Worm (Caenorhabditis elegans): ENCODE measurements around the gene C45H4.13.

ce11 chrV:2150876-2151275, at the start of gene C45H4.13:
- no peak for TF ChIP-seq ceh-2 (tag; optimal IDR thresholded peaks at IDR 0.05)
- TF ChIP-seq hlh-8 (tag; optimal IDR thresholded peaks at IDR 0.05), result no peak
- no peak for TF ChIP-seq F13H6.1 (tag; optimal IDR thresholded peaks at IDR 0.05)
- TF ChIP-seq pha-4 (tag; optimal IDR thresholded peaks at IDR 0.05), result no peak
- no peak for TF ChIP-seq ttx-3 (tag; optimal IDR thresholded peaks at IDR 0.05)
- no peak for TF ChIP-seq unc-55 (GFP tag; optimal IDR thresholded peaks at IDR 0.05)
- TF ChIP-seq rnt-1 (tag; optimal IDR thresholded peaks at IDR 0.05), result no peak
- TF ChIP-seq tbx-2 (tag; optimal IDR thresholded peaks at IDR 0.05), result no peak
- TF ChIP-seq K09A11.1 (tag; optimal IDR thresholded peaks at IDR 0.05; ENCODE audit: insufficient read depth), result no peak

All from whole organism, late embryonic.